Fruit fly (Drosophila melanogaster): ENCODE measurements around the gene HDAC4.

HDAC4 gene

dm6 chrX:13275139-13275538, 10.3 kb downstream of the HDAC4 start (continued):
- peak; percentile 65 for TF ChIP-seq CG9705 (GFP tag; optimal IDR thresholded peaks at IDR 0.05)
- no peak for TF ChIP-seq Dfd (GFP tag; optimal IDR thresholded peaks at IDR 0.05)
- no peak for TF ChIP-seq dsf (GFP tag; optimal IDR thresholded peaks at IDR 0.05; ENCODE audit: borderline replicate concordance)
- no peak for TF ChIP-seq Jra (GFP tag; optimal IDR thresholded peaks at IDR 0.05)

dm6 chrX:13274429-13275095, 10.9 kb downstream of the HDAC4 start:
- peak; percentile 19 for TF ChIP-seq h (GFP tag; optimal IDR thresholded peaks at IDR 0.05)
- no peak for TF ChIP-seq jim (GFP tag; optimal IDR thresholded peaks at IDR 0.05)
- peak in 1 of 2 experiments; percentile 25 for TF ChIP-seq foxo (GFP tag; optimal IDR thresholded peaks at IDR 0.05)
- no peak for TF ChIP-seq CrebA (GFP tag; optimal IDR thresholded peaks at IDR 0.05; ENCODE audit: borderline replicate concordance)
- TF ChIP-seq Hr83 (GFP tag; optimal IDR thresholded peaks at IDR 0.05; ENCODE audit: poor library complexity, severe bottlenecking): no peak
- no peak for TF ChIP-seq sage (GFP tag; optimal IDR thresholded peaks at IDR 0.05)
- peak; percentile 39 for TF ChIP-seq HLH106 (tag; optimal IDR thresholded peaks at IDR 0.05)
- no peak for TF ChIP-seq Rel (GFP tag; optimal IDR thresholded peaks at IDR 0.05)
- TF ChIP-seq Rel (tag; optimal IDR thresholded peaks at IDR 0.05): peak; percentile 36

dm6 chrX:13273417-13273816, 12.0 kb downstream of the HDAC4 start:
- TF ChIP-seq jim (GFP tag; optimal IDR thresholded peaks at IDR 0.05) (no peak), Dfd (GFP tag; optimal IDR thresholded peaks at IDR 0.05) (no peak), br (GFP tag; optimal IDR thresholded peaks at IDR 0.05) (no peak), sage (GFP tag; optimal IDR thresholded peaks at IDR 0.05) (no peak), Jra (GFP tag; optimal IDR thresholded peaks at IDR 0.05) (no peak), lola (GFP tag; optimal IDR thresholded peaks at IDR 0.05) (no peak), h (GFP tag; optimal IDR thresholded peaks at IDR 0.05) (no peak), tai (GFP tag; optimal IDR thresholded peaks at IDR 0.05) (no peak), dmrt93B (GFP tag; optimal IDR thresholded peaks at IDR 0.05) (no peak), OdsH (GFP tag; optimal IDR thresholded peaks at IDR 0.05) (no peak), Dif (GFP tag; optimal IDR thresholded peaks at IDR 0.05; ENCODE audit: partially characterized antibody) (no peak), Sp1 (GFP tag; optimal IDR thresholded peaks at IDR 0.05) (no peak), CG9705 (GFP tag; optimal IDR thresholded peaks at IDR 0.05) (no peak), Rel (GFP tag; optimal IDR thresholded peaks at IDR 0.05) (no peak), Rel (tag; optimal IDR thresholded peaks at IDR 0.05) (no peak), pan (optimal IDR thresholded peaks at IDR 0.05) (no peak), rgr (GFP tag; optimal IDR thresholded peaks at IDR 0.05) (no peak), CG32264 (GFP tag; optimal IDR thresholded peaks at IDR 0.05) (no peak), Hr78 (GFP tag; optimal IDR thresholded peaks at IDR 0.05) (no peak), fru (GFP tag; optimal IDR thresholded peaks at IDR 0.05) (no peak)

dm6 chrX:13272676-13273233, 12.7 kb downstream of the HDAC4 start:
- peak; percentile 68 for TF ChIP-seq psq (GFP tag; optimal IDR thresholded peaks at IDR 0.05)
- peak in 1 of 2 experiments; percentile 45 for TF ChIP-seq dl (GFP tag; optimal IDR thresholded peaks at IDR 0.05; ENCODE audit: insufficient read depth in 1 of 2, partially characterized antibody in 2 of 2)
- no peak for TF ChIP-seq sv (GFP tag; optimal IDR thresholded peaks at IDR 0.05)

- TF ChIP-seq Vsx2 (GFP tag; optimal IDR thresholded peaks at IDR 0.05; ENCODE audit: partially characterized antibody): no peak
- no peak for TF ChIP-seq h (GFP tag; optimal IDR thresholded peaks at IDR 0.05)
- TF ChIP-seq CG9705 (GFP tag; optimal IDR thresholded peaks at IDR 0.05): no peak
- peak; percentile 16 for TF ChIP-seq fru (GFP tag; optimal IDR thresholded peaks at IDR 0.05)
- TF ChIP-seq HLH106 (tag; optimal IDR thresholded peaks at IDR 0.05): peak; percentile 55
- TF ChIP-seq sage (GFP tag; optimal IDR thresholded peaks at IDR 0.05): no peak
- no peak for TF ChIP-seq N (GFP tag; optimal IDR thresholded peaks at IDR 0.05)
- TF ChIP-seq OdsH (GFP tag; optimal IDR thresholded peaks at IDR 0.05): peak; percentile 6
- TF ChIP-seq Jra (GFP tag; optimal IDR thresholded peaks at IDR 0.05): no peak
- TF ChIP-seq Hnf4 (GFP tag; optimal IDR thresholded peaks at IDR 0.05): no peak
- TF ChIP-seq br (GFP tag; optimal IDR thresholded peaks at IDR 0.05): no peak
- peak; percentile 31 for TF ChIP-seq psq (GFP tag; optimal IDR thresholded peaks at IDR 0.05)
- TF ChIP-seq Hr78 (GFP tag; optimal IDR thresholded peaks at IDR 0.05): no peak
- no peak for TF ChIP-seq Hr83 (GFP tag; optimal IDR thresholded peaks at IDR 0.05; ENCODE audit: poor library complexity, severe bottlenecking)
- TF ChIP-seq pan (optimal IDR thresholded peaks at IDR 0.05): no peak
These were observed 26.7 kb downstream of the HDAC4 start, which contains the start of gene comt for dm6 chrX:13258757-13259067. Gene comt (plus strand): TSS chrX:13259021.
